Fruit fly (Drosophila melanogaster) whole organism, embryonic: ENCODE results near the gene CG17108.
A peak's percentile ranks its signal among the peaks of the same experiment; 100 is the strongest.

Experiments
- Aef1 ChIP-seq: fragments of 200-800 bp; sonication (Bioruptor generic); IDR thresholded peaks from 3 replicates; pipeline ENCODE4 v1.3.6; 2022; ENCODE audit warnings: missing biosample characterization, missing genetic modification characterization
- CG10267 ChIP-seq: fragments of 200-800 bp; sonication (Bioruptor generic); optimal IDR thresholded peaks from 2 replicates; lab custom pipeline; 2018; ENCODE audit warnings: missing biosample characterization, mild to moderate bottlenecking, missing genetic modification characterization, moderate library complexity
- CG11093 ChIP-seq: fragments of 200-800 bp; sonication (Bioruptor generic); IDR thresholded peaks from 3 replicates; pipeline ENCODE4 v1.3.6; 2022; ENCODE audit warnings: missing biosample characterization, missing genetic modification characterization
- CG11504 ChIP-seq: fragments of 200-800 bp; sonication (Bioruptor generic); optimal IDR thresholded peaks from 3 replicates; lab custom pipeline; 2019; ENCODE audit warnings: missing biosample characterization, mild to moderate bottlenecking, missing genetic modification characterization, moderate library complexity
- CG14050 ChIP-seq: fragments of 200-800 bp; sonication (Bioruptor generic); IDR thresholded peaks from 3 replicates; pipeline ENCODE4 v1.3.6; 2022; ENCODE audit warnings: missing biosample characterization, missing genetic modification characterization
- CG15011 ChIP-seq: fragments of 200-800 bp; sonication (Bioruptor generic); optimal IDR thresholded peaks from 3 replicates; lab custom pipeline; 2018; ENCODE audit warnings: missing biosample characterization, mild to moderate bottlenecking, missing genetic modification characterization
- CG15696 ChIP-seq: fragments of 200-800 bp; sonication (Bioruptor generic); optimal IDR thresholded peaks from 2 replicates; lab custom pipeline; 2019; ENCODE audit warnings: missing biosample characterization, mild to moderate bottlenecking, missing genetic modification characterization, moderate library complexity
- CG16779 ChIP-seq: fragments of 200-800 bp; sonication (Bioruptor generic); IDR thresholded peaks from 2 replicates; pipeline ENCODE4 v1.3.6; 2022; ENCODE audit warnings: missing biosample characterization, missing genetic modification characterization
- CG31365 ChIP-seq: fragments of 200-800 bp; sonication (Bioruptor generic); optimal IDR thresholded peaks from 2 replicates; lab custom pipeline; 2018; ENCODE audit warnings: missing biosample characterization, mild to moderate bottlenecking, missing genetic modification characterization
- CG3726 ChIP-seq: fragments of 200-800 bp; sonication (Bioruptor generic); IDR thresholded peaks from 3 replicates; pipeline ENCODE4, ENCODE4 v1.3.6; 2022; ENCODE audit warnings: missing biosample characterization, missing genetic modification characterization
- CG5180 ChIP-seq: fragments of 200-800 bp; sonication (Bioruptor generic); optimal IDR thresholded peaks from 3 replicates; lab custom pipeline; 2017; ENCODE audit warnings: missing biosample characterization, missing genetic modification characterization, mild to moderate bottlenecking, moderate library complexity, missing genetic modification reagents
- CG6254 ChIP-seq: fragments of 200-800 bp; sonication (Bioruptor generic); optimal IDR thresholded peaks from 3 replicates; lab custom pipeline; 2017; ENCODE audit warnings: mild to moderate bottlenecking, missing biosample characterization, missing genetic modification reagents, missing genetic modification characterization
- CG6654 ChIP-seq: fragments of 200-800 bp; sonication (Bioruptor generic); optimal IDR thresholded peaks from 2 replicates; lab custom pipeline; 2017; ENCODE audit warnings: missing biosample characterization, mild to moderate bottlenecking, missing genetic modification characterization
- CG6683 ChIP-seq: fragments of 200-800 bp; sonication (Bioruptor generic); optimal IDR thresholded peaks from 2 replicates; lab custom pipeline; 2017; ENCODE audit warnings: missing biosample characterization, mild to moderate bottlenecking, missing genetic modification characterization, missing genetic modification reagents
- CG8924 ChIP-seq: fragments of 200-800 bp; optimal IDR thresholded peaks from 3 replicates; lab custom pipeline; 2019; ENCODE audit warnings: missing biosample characterization, mild to moderate bottlenecking, missing genetic modification characterization, moderate library complexity
- CG9932 ChIP-seq: fragments of 200-800 bp; sonication (Bioruptor generic); IDR thresholded peaks from 2 replicates; pipeline ENCODE4 v1.3.6; 2022; ENCODE audit warnings: missing biosample characterization, missing genetic modification characterization
- CHES-1-like ChIP-seq: fragments of 200-800 bp; sonication (Bioruptor generic); optimal IDR thresholded peaks from 2 replicates; lab custom pipeline; 2016; ENCODE audit warnings: missing biosample characterization, missing genetic modification characterization
- CTCF ChIP-seq: fragments of 200-800 bp; sonication (Bioruptor generic); optimal IDR thresholded peaks from 2 replicates; lab custom pipeline; 2017; ENCODE audit warnings: missing biosample characterization, mild to moderate bottlenecking, missing genetic modification characterization, moderate library complexity
- CrebB ChIP-seq: fragments of 200-800 bp; sonication (Bioruptor generic); optimal IDR thresholded peaks from 3 replicates; lab custom pipeline; 2018; ENCODE audit warnings: missing biosample characterization, mild to moderate bottlenecking, missing genetic modification characterization
- Dek ChIP-seq: fragments of 200-800 bp; sonication (Bioruptor generic); optimal IDR thresholded peaks from 3 replicates; lab custom pipeline; 2019; ENCODE audit warnings: missing biosample characterization, mild to moderate bottlenecking, missing genetic modification characterization, moderate library complexity
- Fer3 ChIP-seq: fragments of 200-800 bp; sonication (Bioruptor generic); optimal IDR thresholded peaks from 2 replicates; lab custom pipeline; 2018; ENCODE audit warnings: missing biosample characterization, mild to moderate bottlenecking, missing genetic modification characterization, moderate library complexity
- MBD-R2 ChIP-seq: fragments of 200-800 bp; sonication (Bioruptor generic); IDR thresholded peaks from 2 replicates; pipeline ENCODE4 v1.3.6; 2022; ENCODE audit warnings: missing biosample characterization, missing genetic modification characterization
- Med ChIP-seq: fragments of 200-800 bp; sonication (Bioruptor generic); peaks from one replicate; lab custom pipeline; 2016; ENCODE audit warnings: missing biosample characterization, missing genetic modification characterization, mild to moderate bottlenecking, inconsistent platforms, moderate library complexity
- Nf-YC ChIP-seq: fragments of 200-800 bp; optimal IDR thresholded peaks from 3 replicates; lab custom pipeline; 2019; ENCODE audit warnings: missing biosample characterization, mild to moderate bottlenecking, missing genetic modification characterization, moderate library complexity
- Sox100B ChIP-seq: fragments of 200-800 bp; sonication (Bioruptor generic); optimal IDR thresholded peaks from 3 replicates; lab custom pipeline; 2018; ENCODE audit warnings: missing biosample characterization, mild to moderate bottlenecking, missing genetic modification characterization
- abd-A ChIP-seq: fragments of 200-800 bp; sonication (Bioruptor generic); optimal IDR thresholded peaks from 3 replicates; lab custom pipeline; 2019; ENCODE audit warnings: missing biosample characterization, mild to moderate bottlenecking, missing genetic modification characterization, moderate library complexity
- al ChIP-seq: fragments of 200-800 bp; sonication (Bioruptor generic); IDR thresholded peaks from 2 replicates; pipeline ENCODE4 v1.3.6; 2022; ENCODE audit warnings: missing biosample characterization, missing genetic modification characterization
- ara ChIP-seq: fragments of 200-800 bp; sonication (Bioruptor generic); IDR thresholded peaks from 2 replicates; pipeline ENCODE4 v1.3.6; 2022; ENCODE audit warnings: missing biosample characterization, missing genetic modification characterization
- crol ChIP-seq: fragments of 200-800 bp; sonication (Bioruptor generic); IDR thresholded peaks from 2 replicates; pipeline ENCODE4 v1.3.6; 2022; ENCODE audit warnings: missing biosample characterization, missing genetic modification characterization
- esg ChIP-seq: fragments of 200-800 bp; sonication (Bioruptor generic); conservative IDR thresholded peaks from 2 replicates; pipeline ENCODE4 v1.3.6; 2022; ENCODE audit warnings: missing biosample characterization, missing genetic modification characterization
- hb ChIP-seq: fragments of 200-800 bp; sonication (Bioruptor generic); IDR thresholded peaks from 3 replicates; pipeline ENCODE4 v1.3.6; 2022; ENCODE audit warnings: missing biosample characterization, missing genetic modification characterization; ENCODE audit not compliant: partially characterized antibody
- kni ChIP-seq: fragments of 200-800 bp; sonication (Bioruptor generic); optimal IDR thresholded peaks from 3 replicates; lab custom pipeline; 2017; ENCODE audit warnings: mild to moderate bottlenecking, missing biosample characterization, missing genetic modification reagents, missing genetic modification characterization
- lbe ChIP-seq: fragments of 200-800 bp; sonication (Bioruptor generic); optimal IDR thresholded peaks from 2 replicates; lab custom pipeline; 2016; ENCODE audit warnings: missing biosample characterization, mild to moderate bottlenecking, missing genetic modification characterization
- lmd ChIP-seq: fragments of 200-800 bp; sonication (Bioruptor generic); IDR thresholded peaks from 2 replicates; pipeline ENCODE4 v1.3.6; 2022; ENCODE audit warnings: missing biosample characterization, missing genetic modification characterization
- nmo ChIP-seq: fragments of 200-800 bp; sonication (Bioruptor generic); optimal IDR thresholded peaks from 2 replicates; lab custom pipeline; 2018; ENCODE audit warnings: missing biosample characterization, mild to moderate bottlenecking, missing genetic modification characterization, moderate library complexity
- oc ChIP-seq: fragments of 200-800 bp; sonication (Bioruptor generic); optimal IDR thresholded peaks from 2 replicates; lab custom pipeline; 2018; ENCODE audit warnings: missing biosample characterization, mild to moderate bottlenecking, missing genetic modification characterization, moderate library complexity
- pho ChIP-seq: fragments of 200-800 bp; sonication (Bioruptor generic); optimal IDR thresholded peaks from 2 replicates; lab custom pipeline; 2016; ENCODE audit warnings: missing biosample characterization, missing genetic modification characterization
- so ChIP-seq: fragments of 200-800 bp; sonication (Bioruptor generic); IDR thresholded peaks from 3 replicates; pipeline ENCODE4 v1.3.6; 2022; ENCODE audit warnings: missing biosample characterization, missing genetic modification characterization
- stwl ChIP-seq: fragments of 200-800 bp; sonication (Bioruptor generic); optimal IDR thresholded peaks from 3 replicates; lab custom pipeline; 2018; ENCODE audit warnings: missing biosample characterization, mild to moderate bottlenecking, missing genetic modification characterization, moderate library complexity
- tap ChIP-seq: fragments of 200-800 bp; optimal IDR thresholded peaks from 3 replicates; lab custom pipeline; 2019; ENCODE audit warnings: missing biosample characterization, mild to moderate bottlenecking, missing genetic modification characterization, moderate library complexity
- trem ChIP-seq: fragments of 200-800 bp; optimal IDR thresholded peaks from 3 replicates; lab custom pipeline; 2019; ENCODE audit warnings: missing biosample characterization, mild to moderate bottlenecking, missing genetic modification characterization, moderate library complexity
- zf30C ChIP-seq: fragments of 200-800 bp; sonication (Bioruptor generic); optimal IDR thresholded peaks from 3 replicates; lab custom pipeline; 2018; ENCODE audit warnings: missing biosample characterization, mild to moderate bottlenecking, missing genetic modification characterization
- zfh2 ChIP-seq: fragments of 200-800 bp; sonication (Bioruptor generic); optimal IDR thresholded peaks from 2 replicates; lab custom pipeline; 2016; ENCODE audit warnings: missing biosample characterization, missing genetic modification characterization

CG17108 gene

dm6 chr2L:10728751-10729150 lies 34.8 kb upstream of the CG17108 start, which contains the start of gene CG6443 (continued):
- TF ChIP-seq abd-A (tag; lab: Kevin White, UChicago), result no peak
- peak; percentile 40; the same call in 1 of the 2 replicates for TF ChIP-seq MBD-R2 (GFP tag; lab: Robert Waterston, UW)
- TF ChIP-seq nmo (GFP tag; lab: Kevin White, UChicago), result peak; percentile 37
- TF ChIP-seq trem (tag; lab: Kevin White, UChicago), result peak; percentile 56

dm6 chr2L:10723903-10724302 lies 30.0 kb upstream of the CG17108 start, which contains the start of gene CG6431:
Gene CG6431, plus strand, starts transcription at chr2L:10724203.
- TF ChIP-seq CG6654 (GFP tag; lab: Kevin White, UChicago) (no peak), CG15011 (GFP tag; lab: Kevin White, UChicago) (no peak), CG3726 (GFP tag; lab: Robert Waterston, UW) (peak; percentile 19; the same call in 1 of the 3 replicates), CG10267 (tag; lab: Kevin White, UChicago) (no peak), CrebB (tag; lab: Kevin White, UChicago) (no peak), pho (GFP tag; lab: Kevin White, UChicago) (no peak)

dm6 chr2L:10721535-10721934 lies 27.6 kb upstream of the CG17108 start:
- TF ChIP-seq CTCF (GFP tag; lab: Kevin White, UChicago), result peak; percentile 17
- TF ChIP-seq esg (GFP tag; lab: Robert Waterston, UW), result no peak
- TF ChIP-seq CG31365 (tag; lab: Kevin White, UChicago), result peak; percentile 77
- TF ChIP-seq CG6683, result no peak
- TF ChIP-seq Fer3, result no peak
- no peak for TF ChIP-seq CHES-1-like (GFP tag; lab: Kevin White, UChicago)
- peak; percentile 36 for TF ChIP-seq CG11504 (tag; lab: Kevin White, UChicago)
- TF ChIP-seq stwl (tag; lab: Kevin White, UChicago), result peak; percentile 66

- TF ChIP-seq crol (GFP tag; lab: Robert Waterston, UW) (peak; percentile 37; the same call in 1 of the 2 replicates), tap (tag; lab: Kevin White, UChicago) (no peak), oc (tag; lab: Kevin White, UChicago) (no peak), Med (GFP tag; lab: Kevin White, UChicago) (no peak), hb (0 out of 3 replicates have a peak, but pooled peaks have one; percentile 19), zfh2 (GFP tag; lab: Kevin White, UChicago) (no peak), lmd (GFP tag; lab: Robert Waterston, UW) (0 out of 2 replicates have a peak, but pooled peaks have one; percentile 19), Nf-YC (no peak), CG5180 (peak; percentile 93)
These were observed 17.3 kb upstream of the CG17108 start for dm6 chr2L:10711221-10711620.

dm6 chr2L:10709353-10709752 lies 15.4 kb upstream of the CG17108 start, which contains the start of gene Lip2:
Gene Lip2, minus strand, starts transcription at chr2L:10709453.
- TF ChIP-seq CG8924 (tag; lab: Kevin White, UChicago), result no peak
- TF ChIP-seq CG16779, result no peak
- TF ChIP-seq ara (GFP tag; lab: Robert Waterston, UW), result no peak
- TF ChIP-seq lbe (GFP tag; lab: Kevin White, UChicago), result no peak
- no peak for TF ChIP-seq al (GFP tag; lab: Robert Waterston, UW)
- no peak for TF ChIP-seq CG11093 (GFP tag; lab: Robert Waterston, UW)
- TF ChIP-seq CG15696 (tag; lab: Kevin White, UChicago), result no peak
- no peak for TF ChIP-seq CG9932
- TF ChIP-seq CG14050 (GFP tag; lab: Robert Waterston, UW), result no peak
- TF ChIP-seq Dek (tag; lab: Kevin White, UChicago), result no peak
- no peak for TF ChIP-seq Sox100B
- TF ChIP-seq so (GFP tag; lab: Robert Waterston, UW), result no peak
- no peak for TF ChIP-seq CG6254
- TF ChIP-seq Aef1 (GFP tag; lab: Robert Waterston, UW), result no peak
- TF ChIP-seq kni (GFP tag; lab: Kevin White, UChicago), result no peak
- no peak for TF ChIP-seq zf30C
